Worm (Caenorhabditis elegans) whole organism, L3 larva: ENCODE measurements around the gene eng-1.

Experiments
- egl-27 ChIP-seq: sonication (generic microtip); optimal IDR thresholded peaks from 4 replicates; lab custom pipeline; 2017; ENCODE audit warnings: missing biosample characterization, missing genetic modification reagents, missing genetic modification characterization
- lin-15B ChIP-seq: fragments of 150-350 bp; optimal IDR thresholded peaks from 2 replicates; lab custom pipeline; 2014; ENCODE audit warnings: missing biosample characterization, missing genetic modification characterization
- mdl-1 ChIP-seq: fragments of 150-350 bp; optimal IDR thresholded peaks from 2 replicates; lab custom pipeline; 2014; ENCODE audit warnings: missing biosample characterization, missing genetic modification characterization
- mml-1 ChIP-seq: fragments of 150-350 bp; sonication (generic microtip); optimal IDR thresholded peaks from 3 replicates; lab custom pipeline; 2014; ENCODE audit warnings: missing biosample characterization, missing genetic modification characterization
- nhr-237 ChIP-seq: fragments of 150-350 bp; optimal IDR thresholded peaks from 2 replicates; lab custom pipeline; 2014; ENCODE audit warnings: missing biosample characterization, missing genetic modification characterization

ce11 chrIII:5855637-5856179 is 12.6 kb downstream of the eng-1 start, which contains the start of the genes cct-6 and alh-9:
- TF ChIP-seq nhr-237 (tag; lab: Kevin White, UChicago) (no peak), mdl-1 (no peak), lin-15B (peak; percentile 87), mml-1 (no peak), egl-27 (peak; percentile 7)
